Fruit fly (Drosophila melanogaster) S2 (cell line): ENCODE data around the gene HERC2.

Experiments used
- CG8478 ChIP-seq: fragments of >200 bp; optimal IDR thresholded peaks from 2 replicates; lab custom pipeline; 2018
- CTCF ChIP-seq, 2 experiments: fragments of >200 bp; optimal IDR thresholded peaks; 2 replicates each; lab custom pipeline; 2018

- no peak for TF ChIP-seq CG8478 (lab: Kevin White, UChicago)
- TF ChIP-seq CTCF (optimal IDR thresholded peaks at IDR 0.05; lab: Kevin White, UChicago) = no peak
These were observed 39.4 kb downstream of the HERC2 start, which contains the start of gene CG1695 for dm6 chrX:20433345-20434332.
